Fruit fly (Drosophila melanogaster) whole organism, embryonic: Measurements from ENCODE around the gene CG3408.
A peak's percentile ranks its signal among the peaks of the same experiment; 100 is the strongest.

Source experiments
- CG1024 ChIP-seq: fragments of 200-800 bp; sonication (Bioruptor generic); IDR thresholded peaks from 2 replicates; pipeline ENCODE4 v1.3.6; 2022; ENCODE audit warnings: missing biosample characterization, missing genetic modification characterization
- CG10267 ChIP-seq: fragments of 200-800 bp; sonication (Bioruptor generic); optimal IDR thresholded peaks from 2 replicates; lab custom pipeline; 2018; ENCODE audit warnings: missing biosample characterization, mild to moderate bottlenecking, missing genetic modification characterization, moderate library complexity
- CG10959 ChIP-seq: fragments of 200-800 bp; sonication (Bioruptor generic); IDR thresholded peaks from 2 replicates; pipeline ENCODE4 v1.3.6; 2022; ENCODE audit warnings: missing biosample characterization, missing genetic modification characterization
- CG11504 ChIP-seq: fragments of 200-800 bp; sonication (Bioruptor generic); optimal IDR thresholded peaks from 3 replicates; lab custom pipeline; 2019; ENCODE audit warnings: missing biosample characterization, mild to moderate bottlenecking, missing genetic modification characterization, moderate library complexity
- CG11695 ChIP-seq: fragments of 200-800 bp; sonication (Bioruptor generic); IDR thresholded peaks from 3 replicates; pipeline ENCODE4 v1.3.6; 2022; ENCODE audit warnings: missing biosample characterization, missing genetic modification characterization
- CG11696 ChIP-seq: fragments of 200-800 bp; sonication (Bioruptor generic); IDR thresholded peaks from 2 replicates; pipeline ENCODE4 v1.3.6; 2022; ENCODE audit warnings: missing biosample characterization, missing genetic modification characterization
- CG12219 ChIP-seq: fragments of 200-800 bp; sonication (Bioruptor generic); optimal IDR thresholded peaks from 3 replicates; lab custom pipeline; 2018; ENCODE audit warnings: missing biosample characterization, mild to moderate bottlenecking, missing genetic modification characterization
- CG1233 ChIP-seq: fragments of 200-800 bp; sonication (Bioruptor generic); optimal IDR thresholded peaks from 4 replicates; lab custom pipeline; 2018; ENCODE audit warnings: missing biosample characterization, mild to moderate bottlenecking, missing genetic modification characterization
- CG14965 ChIP-seq: fragments of 200-800 bp; sonication (Bioruptor generic); optimal IDR thresholded peaks from 2 replicates; lab custom pipeline; 2016; ENCODE audit warnings: missing biosample characterization, missing genetic modification characterization, borderline replicate concordance
- CG15514 ChIP-seq: fragments of 200-800 bp; sonication (Bioruptor generic); optimal IDR thresholded peaks from 3 replicates; lab custom pipeline; 2017; ENCODE audit warnings: missing biosample characterization, missing genetic modification characterization, mild to moderate bottlenecking, moderate library complexity, missing genetic modification reagents
- CG16815 ChIP-seq: fragments of 200-800 bp; sonication (Bioruptor generic); optimal IDR thresholded peaks from 3 replicates; lab custom pipeline; 2017; ENCODE audit warnings: missing biosample characterization, mild to moderate bottlenecking, missing genetic modification characterization
- CG17912 ChIP-seq: fragments of 200-800 bp; sonication (Bioruptor generic); optimal IDR thresholded peaks from 2 replicates; lab custom pipeline; 2018; ENCODE audit warnings: missing biosample characterization, mild to moderate bottlenecking, missing genetic modification characterization
- CG30020 ChIP-seq: fragments of 200-800 bp; optimal IDR thresholded peaks from 2 replicates; lab custom pipeline; 2019; ENCODE audit warnings: missing biosample characterization, mild to moderate bottlenecking, missing genetic modification characterization, moderate library complexity
- CG7372 ChIP-seq: fragments of 200-800 bp; sonication (Bioruptor generic); IDR thresholded peaks from 2 replicates; pipeline ENCODE4 v1.3.6; 2022; ENCODE audit warnings: missing biosample characterization, missing genetic modification characterization
- CG7786 ChIP-seq: fragments of 200-800 bp; sonication (Bioruptor generic); optimal IDR thresholded peaks from 2 replicates; lab custom pipeline; 2016; ENCODE audit warnings: missing biosample characterization, missing genetic modification characterization
- CG9876 ChIP-seq: fragments of 200-800 bp; sonication (Bioruptor generic); optimal IDR thresholded peaks from 2 replicates; lab custom pipeline; 2016; ENCODE audit warnings: missing biosample characterization, missing genetic modification characterization
- CTCF ChIP-seq: fragments of 200-800 bp; sonication (Bioruptor generic); optimal IDR thresholded peaks from 2 replicates; lab custom pipeline; 2017; ENCODE audit warnings: missing biosample characterization, mild to moderate bottlenecking, missing genetic modification characterization, moderate library complexity
- ERR ChIP-seq: fragments of 200-800 bp; sonication (Bioruptor generic); optimal IDR thresholded peaks from 2 replicates; lab custom pipeline; 2016; ENCODE audit warnings: missing biosample characterization, missing genetic modification characterization
- Fer3 ChIP-seq: fragments of 200-800 bp; sonication (Bioruptor generic); optimal IDR thresholded peaks from 2 replicates; lab custom pipeline; 2018; ENCODE audit warnings: missing biosample characterization, mild to moderate bottlenecking, missing genetic modification characterization, moderate library complexity
- Hr39 ChIP-seq: fragments of >200 bp; optimal IDR thresholded peaks from 2 replicates; lab custom pipeline; 2017
- Hr51 ChIP-seq, 2 experiments: fragments of 200-800 bp; sonication (Bioruptor generic); optimal IDR thresholded peaks; 2 replicates in 1 of 2; 3 replicates in 1 of 2; lab custom pipeline; 2016 to 2018; ENCODE audit warnings: missing biosample characterization in 2 of 2, missing genetic modification characterization in 2 of 2, mild to moderate bottlenecking in 1 of 2, moderate library complexity in 1 of 2
- Max ChIP-seq: fragments of 200-800 bp; sonication (Bioruptor generic); optimal IDR thresholded peaks from 2 replicates; lab custom pipeline; 2016; ENCODE audit warnings: missing biosample characterization, mild to moderate bottlenecking, missing genetic modification characterization
- Myb ChIP-seq: fragments of 200-800 bp; sonication (Bioruptor generic); optimal IDR thresholded peaks from 2 replicates; lab custom pipeline; 2016; ENCODE audit warnings: missing biosample characterization, missing genetic modification characterization
- Oli ChIP-seq: fragments of 200-800 bp; sonication (Bioruptor generic); optimal IDR thresholded peaks from 2 replicates; lab custom pipeline; 2018; ENCODE audit warnings: missing biosample characterization, mild to moderate bottlenecking, missing genetic modification characterization, moderate library complexity
- Vsx1 ChIP-seq: fragments of 200-800 bp; sonication (Bioruptor generic); optimal IDR thresholded peaks from 2 replicates; lab custom pipeline; 2017; ENCODE audit warnings: missing biosample characterization, mild to moderate bottlenecking, missing genetic modification characterization, missing genetic modification reagents
- al ChIP-seq: fragments of 200-800 bp; sonication (Bioruptor generic); IDR thresholded peaks from 2 replicates; pipeline ENCODE4 v1.3.6; 2022; ENCODE audit warnings: missing biosample characterization, missing genetic modification characterization
- amos ChIP-seq: fragments of 200-800 bp; sonication (Bioruptor generic); IDR thresholded peaks from 2 replicates; pipeline ENCODE4 v1.3.6; 2022; ENCODE audit warnings: missing biosample characterization, missing genetic modification characterization; ENCODE audit not compliant: partially characterized antibody
- ash1 ChIP-seq: fragments of 200-800 bp; sonication (Bioruptor generic); optimal IDR thresholded peaks from 2 replicates; lab custom pipeline; 2018; ENCODE audit warnings: missing biosample characterization, mild to moderate bottlenecking, missing genetic modification characterization
- bab2 ChIP-seq: fragments of 200-800 bp; sonication (Bioruptor generic); optimal IDR thresholded peaks from 2 replicates; lab custom pipeline; 2016; ENCODE audit warnings: missing biosample characterization, missing genetic modification characterization
- chn ChIP-seq: fragments of 200-800 bp; sonication (Bioruptor generic); optimal IDR thresholded peaks from 2 replicates; lab custom pipeline; 2016; ENCODE audit warnings: missing biosample characterization, missing genetic modification characterization
- ci ChIP-seq: fragments of 200-800 bp; sonication (Bioruptor generic); IDR thresholded peaks from 3 replicates; pipeline ENCODE4 v1.3.6; 2022; ENCODE audit warnings: missing biosample characterization, missing genetic modification characterization
- corto ChIP-seq: fragments of 200-800 bp; sonication (Bioruptor generic); optimal IDR thresholded peaks from 2 replicates; lab custom pipeline; 2016; ENCODE audit warnings: missing biosample characterization, mild to moderate bottlenecking, missing genetic modification characterization, moderate library complexity
- dmrt99B ChIP-seq: fragments of 200-800 bp; sonication (Bioruptor generic); optimal IDR thresholded peaks from 2 replicates; lab custom pipeline; 2018; ENCODE audit warnings: missing biosample characterization, mild to moderate bottlenecking, missing genetic modification characterization, moderate library complexity
- exex ChIP-seq: fragments of 200-800 bp; sonication (Bioruptor generic); optimal IDR thresholded peaks from 4 replicates; lab custom pipeline; 2018; ENCODE audit warnings: missing biosample characterization, mild to moderate bottlenecking, missing genetic modification characterization, moderate library complexity
- gcm2 ChIP-seq: fragments of 200-800 bp; sonication (Bioruptor generic); optimal IDR thresholded peaks from 2 replicates; lab custom pipeline; 2016; ENCODE audit warnings: missing biosample characterization, missing genetic modification characterization
- ind ChIP-seq: fragments of 200-800 bp; sonication (Bioruptor generic); optimal IDR thresholded peaks from 3 replicates; lab custom pipeline; 2016; ENCODE audit warnings: missing biosample characterization, missing genetic modification characterization
- inv ChIP-seq: fragments of 200-800 bp; sonication (Bioruptor generic); IDR thresholded peaks from 2 replicates; pipeline ENCODE4 v1.3.6; 2022; ENCODE audit warnings: missing biosample characterization, missing genetic modification characterization; ENCODE audit not compliant: partially characterized antibody
- luna ChIP-seq: fragments of 200-800 bp; sonication (Bioruptor generic); optimal IDR thresholded peaks from 2 replicates; lab custom pipeline; 2016; ENCODE audit warnings: missing biosample characterization, missing genetic modification characterization
- nerfin-1 ChIP-seq: fragments of 200-800 bp; sonication (Bioruptor generic); optimal IDR thresholded peaks from 3 replicates; lab custom pipeline; 2019; ENCODE audit warnings: missing biosample characterization, mild to moderate bottlenecking, missing genetic modification characterization, moderate library complexity
- odd ChIP-seq: fragments of 200-800 bp; sonication (Bioruptor generic); optimal IDR thresholded peaks from 2 replicates; lab custom pipeline; 2017; ENCODE audit warnings: missing biosample characterization, mild to moderate bottlenecking, missing genetic modification characterization
- onecut ChIP-seq: fragments of 200-800 bp; sonication (Bioruptor generic); IDR thresholded peaks from 2 replicates; pipeline ENCODE4 v1.3.6; 2022; ENCODE audit warnings: missing biosample characterization, missing genetic modification characterization
- prd ChIP-seq, 3 experiments: fragments of >200 bp in 2 of 3; fragments of 200-800 bp in 1 of 3; sonication (Bioruptor generic) in 1 of 3; optimal IDR thresholded peaks in 2 of 3; IDR thresholded peaks in 1 of 3; 2 replicates in 2 of 3; 3 replicates in 1 of 3; pipeline versions ENCODE4 v1.3.6 to Lab custom; 2017 to 2022; ENCODE audit warnings: missing biosample characterization in 1 of 3, missing genetic modification characterization in 1 of 3
- psq ChIP-seq: fragments of 200-800 bp; sonication (Bioruptor generic); optimal IDR thresholded peaks from 2 replicates; lab custom pipeline; 2017; ENCODE audit warnings: missing biosample characterization, missing genetic modification characterization
- ranshi ChIP-seq: fragments of 200-800 bp; sonication (Bioruptor generic); IDR thresholded peaks from 2 replicates; pipeline ENCODE4 v1.3.6; 2022; ENCODE audit warnings: missing biosample characterization, missing genetic modification characterization
- run ChIP-seq: fragments of 200-800 bp; sonication (Bioruptor generic); optimal IDR thresholded peaks from 3 replicates; lab custom pipeline; 2018; ENCODE audit warnings: missing biosample characterization, mild to moderate bottlenecking, missing genetic modification characterization
- schlank ChIP-seq: fragments of 200-800 bp; sonication (Bioruptor generic); optimal IDR thresholded peaks from 2 replicates; lab custom pipeline; 2018; ENCODE audit warnings: missing biosample characterization, mild to moderate bottlenecking, missing genetic modification characterization
- seq ChIP-seq: fragments of 200-800 bp; sonication (Bioruptor generic); IDR thresholded peaks from 2 replicates; pipeline ENCODE4 v1.3.6; 2022; ENCODE audit warnings: missing biosample characterization, missing genetic modification characterization
- sisA ChIP-seq: fragments of 200-800 bp; sonication (Bioruptor generic); IDR thresholded peaks from 2 replicates; pipeline ENCODE4 v1.3.6; 2022; ENCODE audit warnings: missing biosample characterization, missing genetic modification characterization
- stwl ChIP-seq: fragments of 200-800 bp; sonication (Bioruptor generic); optimal IDR thresholded peaks from 3 replicates; lab custom pipeline; 2018; ENCODE audit warnings: missing biosample characterization, mild to moderate bottlenecking, missing genetic modification characterization, moderate library complexity
- tna ChIP-seq: fragments of 200-800 bp; sonication (Bioruptor generic); IDR thresholded peaks from 2 replicates; pipeline ENCODE4 v1.3.6; 2022; ENCODE audit warnings: missing biosample characterization, missing genetic modification characterization; ENCODE audit not compliant: partially characterized antibody

The CG3408 gene

DNA sequence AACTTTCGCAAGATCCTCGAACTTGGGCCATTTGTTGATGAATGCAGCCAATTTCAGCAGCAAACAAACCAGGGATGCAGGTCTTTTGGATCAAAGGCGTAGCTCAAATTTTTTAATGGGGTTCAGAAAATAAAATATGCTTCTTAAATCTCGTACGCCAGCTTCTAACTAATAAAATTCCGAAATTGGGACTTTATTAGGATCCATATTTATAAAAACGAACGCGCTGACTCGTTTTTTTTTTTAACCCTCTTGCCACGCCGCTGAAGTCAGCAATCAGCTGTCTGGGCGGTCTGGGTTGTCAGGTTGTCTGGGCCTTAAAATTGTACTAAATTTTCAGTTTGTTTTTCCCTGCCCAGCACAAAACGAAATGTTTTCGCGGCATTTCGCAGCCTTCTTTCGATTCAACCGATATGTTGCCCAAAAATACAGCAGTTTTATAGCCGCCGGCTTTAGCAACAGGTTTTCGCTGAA, 51.7 kb downstream of the CG3408 start, which contains the start of gene CG3437 (continued):
- TF ChIP-seq ERR (peak; percentile 97), exex (peak; percentile 93), prd (optimal IDR thresholded peaks at IDR 0.05; lab: Kevin White, UChicago) (no peak), prd (GFP tag; IDR thresholded peaks at IDR 0.05; lab: Robert Waterston, UW) (peak; percentile 100), run (tag; lab: Kevin White, UChicago) (peak; percentile 94), CG17912 (GFP tag; lab: Kevin White, UChicago) (peak; percentile 95), Hr39 (lab: Kevin White, UChicago) (no peak), CG10959 (GFP tag; lab: Robert Waterston, UW) (peak; percentile 99), Oli (tag; lab: Kevin White, UChicago) (peak; percentile 99), chn (GFP tag; lab: Kevin White, UChicago) (peak; percentile 99), ash1 (peak; percentile 96), CG1024 (GFP tag; lab: Robert Waterston, UW) (peak; percentile 97), ci (GFP tag; lab: Robert Waterston, UW) (peak; percentile 100), Hr51 (GFP tag; optimal IDR thresholded peaks at IDR 0.05; lab: Kevin White, UChicago) (peak; percentile 97 to 98), CG16815 (GFP tag; lab: Kevin White, UChicago) (peak; percentile 98), corto (peak; percentile 97), schlank (tag; lab: Kevin White, UChicago) (peak; percentile 96), CG11696 (GFP tag; lab: Robert Waterston, UW) (peak; percentile 96), CG14965 (GFP tag; lab: Kevin White, UChicago) (peak; percentile 82), CG11504 (peak; percentile 98), CG1233 (GFP tag; lab: Kevin White, UChicago) (peak; percentile 99), inv (GFP tag; lab: Robert Waterston, UW) (0 out of 2 replicates have a peak, but pooled peaks have one; percentile 21), seq (peak; percentile 99), Fer3 (tag; lab: Kevin White, UChicago) (peak; percentile 99), Max (GFP tag; lab: Kevin White, UChicago) (peak; percentile 97), sisA (GFP tag; lab: Robert Waterston, UW) (peak; percentile 99), psq (peak; percentile 90), ranshi (GFP tag; lab: Robert Waterston, UW) (peak; percentile 99), nerfin-1 (tag; lab: Kevin White, UChicago) (peak; percentile 98), stwl (tag; lab: Kevin White, UChicago) (peak; percentile 80), CG11695 (GFP tag; lab: Robert Waterston, UW) (peak; percentile 99), luna (GFP tag; lab: Kevin White, UChicago) (peak; percentile 90), ind (GFP tag; lab: Kevin White, UChicago) (peak; percentile 98), CG9876 (GFP tag; lab: Kevin White, UChicago) (peak; percentile 97), CG10267 (peak; percentile 94), CG30020 (tag; lab: Kevin White, UChicago) (peak; percentile 81), amos (GFP tag; lab: Robert Waterston, UW) (peak; percentile 44; the same call in 1 of the 2 replicates), dmrt99B (tag; lab: Kevin White, UChicago) (peak; percentile 98), al (GFP tag; lab: Robert Waterston, UW) (peak; percentile 99), CG7786 (GFP tag; lab: Kevin White, UChicago) (peak; percentile 99), CG7372 (GFP tag; lab: Robert Waterston, UW) (peak; percentile 99), onecut (GFP tag; lab: Robert Waterston, UW) (peak; percentile 98), bab2 (GFP tag; lab: Kevin White, UChicago) (peak; percentile 99), Myb (GFP tag; lab: Kevin White, UChicago) (peak; percentile 92), tna (GFP tag; lab: Robert Waterston, UW) (no peak), odd (peak; percentile 98), CG12219 (GFP tag; lab: Kevin White, UChicago) (peak; percentile 98), gcm2 (GFP tag; lab: Kevin White, UChicago) (peak; percentile 97), Vsx1 (peak; percentile 97), CG15514 (GFP tag; lab: Kevin White, UChicago) (peak; percentile 95), CTCF (GFP tag; lab: Kevin White, UChicago) (peak; percentile 76)
